Fruit fly (Drosophila melanogaster): ENCODE data around the gene CG6959.

CG6959 gene

dm6 chr3R:11859103-11859502 is 10.2 kb downstream of the CG6959 start:
- no peak for TF ChIP-seq noc (tag; optimal IDR thresholded peaks at IDR 0.05)

- TF ChIP-seq noc (tag; optimal IDR thresholded peaks at IDR 0.05), result no peak
These were observed 13.0 kb downstream of the CG6959 start for dm6 chr3R:11856295-11856694.

dm6 chr3R:11855156-11855555 is 14.1 kb downstream of the CG6959 start:
- no peak for TF ChIP-seq noc (tag; optimal IDR thresholded peaks at IDR 0.05)

dm6 chr3R:11851939-11852338 is 17.3 kb downstream of the CG6959 start:
- TF ChIP-seq noc (tag; optimal IDR thresholded peaks at IDR 0.05), result no peak

- TF ChIP-seq noc (tag; optimal IDR thresholded peaks at IDR 0.05), result no peak
These were observed 18.1 kb downstream of the CG6959 start for dm6 chr3R:11850917-11851897.

- no peak for TF ChIP-seq noc (tag; optimal IDR thresholded peaks at IDR 0.05)
These were observed 19.6 kb downstream of the CG6959 start for dm6 chr3R:11849378-11850249.

dm6 chr3R:11847379-11847778 is 21.9 kb downstream of the CG6959 start:
- TF ChIP-seq noc (tag; optimal IDR thresholded peaks at IDR 0.05), result no peak

- TF ChIP-seq noc (tag; optimal IDR thresholded peaks at IDR 0.05), result no peak
These were observed 35.9 kb downstream of the CG6959 start for dm6 chr3R:11833406-11833805.

- TF ChIP-seq noc (tag; optimal IDR thresholded peaks at IDR 0.05), result no peak
These were observed 38.3 kb downstream of the CG6959 start for dm6 chr3R:11830757-11831586.

dm6 chr3R:11822266-11822665 is 47.0 kb downstream of the CG6959 start, which contains the start of gene Kyat:
Gene Kyat, minus strand, starts transcription at chr3R:11822493.
- TF ChIP-seq noc (tag; optimal IDR thresholded peaks at IDR 0.05), result no peak

dm6 chr3R:11821800-11822199 is 47.5 kb downstream of the CG6959 start:
- no peak for TF ChIP-seq noc (tag; optimal IDR thresholded peaks at IDR 0.05)

- TF ChIP-seq noc (tag; optimal IDR thresholded peaks at IDR 0.05), result no peak
These were observed 49.1 kb downstream of the CG6959 start for dm6 chr3R:11820148-11820547.

dm6 chr3R:11819640-11819979 is 49.6 kb downstream of the CG6959 start:
- no peak for TF ChIP-seq noc (tag; optimal IDR thresholded peaks at IDR 0.05)

dm6 chr3R:11818930-11819639 is 50.2 kb downstream of the CG6959 start, which contains the start of the genes COX5A and glo:
Gene COX5A, plus strand, starts transcription at chr3R:11819359.
Gene glo, minus strand, starts transcription at chr3R:11819420.
- peak; percentile 26 for TF ChIP-seq noc (tag; optimal IDR thresholded peaks at IDR 0.05)

Measured in whole organism, larva.